Fruit fly (Drosophila melanogaster) whole organism, embryonic: Measurements from ENCODE around the gene eIF2alpha.

Source experiments
- Antp ChIP-seq: fragments of 200-800 bp; sonication (Bioruptor generic); optimal IDR thresholded peaks from 3 replicates; lab custom pipeline; 2016; ENCODE audit warnings: missing biosample characterization, missing genetic modification characterization
- B-H2 ChIP-seq: fragments of 200-800 bp; sonication (Bioruptor generic); optimal IDR thresholded peaks from 2 replicates; lab custom pipeline; 2018; ENCODE audit warnings: missing biosample characterization, mild to moderate bottlenecking, missing genetic modification characterization
- C15 ChIP-seq: fragments of 200-800 bp; sonication (Bioruptor generic); IDR thresholded peaks from 3 replicates; pipeline ENCODE4 v1.3.6; 2022; ENCODE audit warnings: missing biosample characterization, missing genetic modification characterization
- CG10543 ChIP-seq: fragments of 200-800 bp; sonication (Bioruptor generic); optimal IDR thresholded peaks from 3 replicates; lab custom pipeline; 2017; ENCODE audit warnings: missing biosample characterization, mild to moderate bottlenecking, missing genetic modification characterization, moderate library complexity
- CG10979 ChIP-seq: fragments of 200-800 bp; sonication (Bioruptor generic); optimal IDR thresholded peaks from 2 replicates; lab custom pipeline; 2018; ENCODE audit warnings: missing biosample characterization, mild to moderate bottlenecking, missing genetic modification characterization, moderate library complexity
- CG13894 ChIP-seq: fragments of 200-800 bp; sonication (Bioruptor generic); optimal IDR thresholded peaks from 3 replicates; lab custom pipeline; 2018; ENCODE audit warnings: missing biosample characterization, mild to moderate bottlenecking, missing genetic modification characterization, moderate library complexity
- CG14050 ChIP-seq: fragments of 200-800 bp; sonication (Bioruptor generic); IDR thresholded peaks from 3 replicates; pipeline ENCODE4 v1.3.6; 2022; ENCODE audit warnings: missing biosample characterization, missing genetic modification characterization
- CG14710 ChIP-seq: fragments of 200-800 bp; sonication (Bioruptor generic); optimal IDR thresholded peaks from 3 replicates; lab custom pipeline; 2019; ENCODE audit warnings: missing biosample characterization, mild to moderate bottlenecking, missing genetic modification characterization, moderate library complexity
- CG15696 ChIP-seq: fragments of 200-800 bp; sonication (Bioruptor generic); optimal IDR thresholded peaks from 2 replicates; lab custom pipeline; 2019; ENCODE audit warnings: missing biosample characterization, mild to moderate bottlenecking, missing genetic modification characterization, moderate library complexity
- CG1602 ChIP-seq: fragments of 200-800 bp; sonication (Bioruptor generic); optimal IDR thresholded peaks from 3 replicates; lab custom pipeline; 2016; ENCODE audit warnings: missing biosample characterization, missing genetic modification characterization
- CG16813 ChIP-seq: fragments of 200-800 bp; sonication (Bioruptor generic); IDR thresholded peaks from 3 replicates; pipeline ENCODE4 v1.3.6; 2022; ENCODE audit warnings: missing biosample characterization, missing genetic modification characterization; ENCODE audit not compliant: partially characterized antibody
- CG17385 ChIP-seq: fragments of 200-800 bp; sonication (Bioruptor generic); optimal IDR thresholded peaks from 3 replicates; lab custom pipeline; 2018; ENCODE audit warnings: missing biosample characterization, mild to moderate bottlenecking, missing genetic modification characterization
- CG2120 ChIP-seq: fragments of 200-800 bp; sonication (Bioruptor generic); optimal IDR thresholded peaks from 3 replicates; lab custom pipeline; 2016; ENCODE audit warnings: missing biosample characterization, missing genetic modification characterization
- CG3838 ChIP-seq: fragments of 200-800 bp; sonication (Bioruptor generic); optimal IDR thresholded peaks from 3 replicates; lab custom pipeline; 2016; ENCODE audit warnings: missing biosample characterization, missing genetic modification characterization
- CG4617 ChIP-seq: fragments of 200-800 bp; sonication (Bioruptor generic); optimal IDR thresholded peaks from 3 replicates; lab custom pipeline; 2016; ENCODE audit warnings: missing biosample characterization, missing genetic modification characterization, borderline replicate concordance
- CG6813 ChIP-seq: fragments of 200-800 bp; sonication (Bioruptor generic); optimal IDR thresholded peaks from 2 replicates; lab custom pipeline; 2017; ENCODE audit warnings: missing biosample characterization, missing genetic modification characterization, mild to moderate bottlenecking, moderate library complexity, missing genetic modification reagents
- CG8290 ChIP-seq, 3 experiments: fragments of 200-800 bp; sonication (Bioruptor generic); optimal IDR thresholded peaks; 2 replicates each; lab custom pipeline; 2016 to 2019; ENCODE audit warnings: missing biosample characterization in 3 of 3, missing genetic modification characterization in 3 of 3, mild to moderate bottlenecking in 2 of 3, moderate library complexity in 1 of 3
- CG8388 ChIP-seq: fragments of 200-800 bp; sonication (Bioruptor generic); optimal IDR thresholded peaks from 2 replicates; lab custom pipeline; 2019; ENCODE audit warnings: missing biosample characterization, mild to moderate bottlenecking, missing genetic modification characterization, moderate library complexity
- CG8478 ChIP-seq: fragments of >200 bp; optimal IDR thresholded peaks from 2 replicates; lab custom pipeline; 2018
- CG9797 ChIP-seq: fragments of 200-800 bp; sonication (Bioruptor generic); optimal IDR thresholded peaks from 3 replicates; lab custom pipeline; 2018; ENCODE audit warnings: missing biosample characterization, mild to moderate bottlenecking, missing genetic modification characterization
- CG9817 ChIP-seq: fragments of 200-800 bp; sonication (Bioruptor generic); optimal IDR thresholded peaks from 2 replicates; lab custom pipeline; 2018; ENCODE audit warnings: missing biosample characterization, mild to moderate bottlenecking, missing genetic modification characterization, moderate library complexity
- CkIIα-i1 ChIP-seq: fragments of 200-800 bp; sonication (Bioruptor generic); IDR thresholded peaks from 2 replicates; pipeline ENCODE4 v1.3.6; 2022; ENCODE audit warnings: missing biosample characterization, missing genetic modification characterization
- D ChIP-seq, 2 experiments: fragments of 200-800 bp in 1 of 2; fragments of >200 bp in 1 of 2; sonication (Bioruptor generic) in 1 of 2; optimal IDR thresholded peaks; 2 replicates in 1 of 2; 3 replicates in 1 of 2; lab custom pipeline; 2017; ENCODE audit warnings: mild to moderate bottlenecking in 1 of 2, missing biosample characterization in 1 of 2, missing genetic modification characterization in 1 of 2, missing genetic modification reagents in 1 of 2
- Dad ChIP-seq: fragments of 200-800 bp; sonication (Bioruptor generic); optimal IDR thresholded peaks from 3 replicates; lab custom pipeline; 2016; ENCODE audit warnings: missing biosample characterization, missing genetic modification characterization
- Deaf1 ChIP-seq: fragments of 200-800 bp; optimal IDR thresholded peaks from 3 replicates; lab custom pipeline; 2019; ENCODE audit warnings: missing biosample characterization, mild to moderate bottlenecking, missing genetic modification characterization, moderate library complexity
- Ets97D ChIP-seq: fragments of 200-800 bp; sonication (Bioruptor generic); optimal IDR thresholded peaks from 3 replicates; lab custom pipeline; 2016; ENCODE audit warnings: missing biosample characterization, missing genetic modification characterization
- H15 ChIP-seq: fragments of 200-800 bp; sonication (Bioruptor generic); IDR thresholded peaks from 3 replicates; pipeline ENCODE4 v1.3.6; 2022; ENCODE audit warnings: missing biosample characterization, missing genetic modification characterization
- HmgZ ChIP-seq: fragments of 200-800 bp; sonication (Bioruptor generic); optimal IDR thresholded peaks from 2 replicates; lab custom pipeline; 2018; ENCODE audit warnings: missing biosample characterization, mild to moderate bottlenecking, missing genetic modification characterization
- Lim3 ChIP-seq: fragments of 200-800 bp; sonication (Bioruptor generic); IDR thresholded peaks from 2 replicates; pipeline ENCODE4 v1.3.6; 2022; ENCODE audit warnings: missing biosample characterization, missing genetic modification characterization
- Med ChIP-seq: fragments of 200-800 bp; sonication (Bioruptor generic); peaks from one replicate; lab custom pipeline; 2016; ENCODE audit warnings: missing biosample characterization, missing genetic modification characterization, mild to moderate bottlenecking, inconsistent platforms, moderate library complexity
- Oli ChIP-seq: fragments of 200-800 bp; sonication (Bioruptor generic); optimal IDR thresholded peaks from 2 replicates; lab custom pipeline; 2018; ENCODE audit warnings: missing biosample characterization, mild to moderate bottlenecking, missing genetic modification characterization, moderate library complexity
- Rx ChIP-seq: fragments of 200-800 bp; sonication (Bioruptor generic); IDR thresholded peaks from 2 replicates; pipeline ENCODE4 v1.3.6; 2022; ENCODE audit warnings: missing biosample characterization, missing genetic modification characterization
- Scr ChIP-seq: fragments of 200-800 bp; sonication (Bioruptor generic); IDR thresholded peaks from 2 replicates; pipeline ENCODE4 v1.3.6; 2022; ENCODE audit warnings: missing biosample characterization, missing genetic modification characterization; ENCODE audit not compliant: partially characterized antibody
- TFAM ChIP-seq: fragments of 200-800 bp; sonication (Bioruptor generic); optimal IDR thresholded peaks from 2 replicates; lab custom pipeline; 2017; ENCODE audit warnings: missing biosample characterization, missing genetic modification characterization, inconsistent platforms
- ac ChIP-seq: fragments of 200-800 bp; sonication (Bioruptor generic); optimal IDR thresholded peaks from 3 replicates; lab custom pipeline; 2017; ENCODE audit warnings: missing biosample characterization, mild to moderate bottlenecking, missing genetic modification characterization
- btn ChIP-seq: fragments of 200-800 bp; sonication (Bioruptor generic); optimal IDR thresholded peaks from 2 replicates; lab custom pipeline; 2016; ENCODE audit warnings: missing biosample characterization, missing genetic modification characterization
- dimm ChIP-seq: fragments of 200-800 bp; sonication (Bioruptor generic); IDR thresholded peaks from 2 replicates; pipeline ENCODE4 v1.3.6; 2022; ENCODE audit warnings: missing biosample characterization, missing genetic modification characterization
- disco-r ChIP-seq: fragments of 200-800 bp; sonication (Bioruptor generic); optimal IDR thresholded peaks from 2 replicates; lab custom pipeline; 2016; ENCODE audit warnings: missing biosample characterization, missing genetic modification characterization
- dysf ChIP-seq: fragments of 200-800 bp; sonication (Bioruptor generic); IDR thresholded peaks from 3 replicates; pipeline ENCODE4 v1.3.6; 2022; ENCODE audit warnings: missing biosample characterization, missing genetic modification characterization
- fd96Cb ChIP-seq: fragments of 200-800 bp; sonication (Bioruptor generic); optimal IDR thresholded peaks from 2 replicates; lab custom pipeline; 2018; ENCODE audit warnings: missing biosample characterization, mild to moderate bottlenecking, missing genetic modification characterization, moderate library complexity
- hbn ChIP-seq: fragments of 200-800 bp; sonication (Bioruptor generic); IDR thresholded peaks from 2 replicates; pipeline ENCODE4 v1.3.6; 2022; ENCODE audit warnings: missing biosample characterization, missing genetic modification characterization; ENCODE audit not compliant: partially characterized antibody
- hkb ChIP-seq, 2 experiments: fragments of 200-800 bp in 1 of 2; fragments of >200 bp in 1 of 2; sonication (Bioruptor generic) in 1 of 2; IDR thresholded peaks in 1 of 2; optimal IDR thresholded peaks in 1 of 2; 2 replicates each; pipeline versions ENCODE4 v1.3.6 to Lab custom; 2017 to 2022; ENCODE audit warnings: missing biosample characterization in 1 of 2, missing genetic modification characterization in 1 of 2
- kay ChIP-seq: fragments of 200-800 bp; sonication (Bioruptor generic); optimal IDR thresholded peaks from 2 replicates; lab custom pipeline; 2016; ENCODE audit warnings: missing biosample characterization, missing genetic modification characterization
- org-1 ChIP-seq: fragments of 200-800 bp; sonication (Bioruptor generic); optimal IDR thresholded peaks from 2 replicates; lab custom pipeline; 2017; ENCODE audit warnings: missing biosample characterization, missing genetic modification characterization
- pb ChIP-seq: fragments of 200-800 bp; sonication (Bioruptor generic); optimal IDR thresholded peaks from 3 replicates; lab custom pipeline; 2016; ENCODE audit warnings: missing biosample characterization, missing genetic modification characterization
- schlank ChIP-seq: fragments of 200-800 bp; sonication (Bioruptor generic); optimal IDR thresholded peaks from 2 replicates; lab custom pipeline; 2018; ENCODE audit warnings: missing biosample characterization, mild to moderate bottlenecking, missing genetic modification characterization
- sr ChIP-seq: fragments of 200-800 bp; sonication (Bioruptor generic); IDR thresholded peaks from 3 replicates; pipeline ENCODE4 v1.3.6; 2022; ENCODE audit warnings: missing biosample characterization, missing genetic modification characterization
- sug ChIP-seq: fragments of 200-800 bp; optimal IDR thresholded peaks from 2 replicates; lab custom pipeline; 2019; ENCODE audit warnings: missing biosample characterization, mild to moderate bottlenecking, missing genetic modification characterization, moderate library complexity
- vnd ChIP-seq: fragments of 200-800 bp; sonication (Bioruptor generic); IDR thresholded peaks from 3 replicates; pipeline ENCODE4 v1.3.6; 2022; ENCODE audit warnings: missing biosample characterization, missing genetic modification characterization; ENCODE audit not compliant: partially characterized antibody
- wdn ChIP-seq: fragments of 200-800 bp; sonication (Bioruptor generic); IDR thresholded peaks from 2 replicates; pipeline ENCODE4 v1.3.6; 2022; ENCODE audit warnings: missing biosample characterization, missing genetic modification characterization
- zfh2 ChIP-seq: fragments of 200-800 bp; sonication (Bioruptor generic); optimal IDR thresholded peaks from 2 replicates; lab custom pipeline; 2016; ENCODE audit warnings: missing biosample characterization, missing genetic modification characterization

The eIF2alpha gene

DNA sequence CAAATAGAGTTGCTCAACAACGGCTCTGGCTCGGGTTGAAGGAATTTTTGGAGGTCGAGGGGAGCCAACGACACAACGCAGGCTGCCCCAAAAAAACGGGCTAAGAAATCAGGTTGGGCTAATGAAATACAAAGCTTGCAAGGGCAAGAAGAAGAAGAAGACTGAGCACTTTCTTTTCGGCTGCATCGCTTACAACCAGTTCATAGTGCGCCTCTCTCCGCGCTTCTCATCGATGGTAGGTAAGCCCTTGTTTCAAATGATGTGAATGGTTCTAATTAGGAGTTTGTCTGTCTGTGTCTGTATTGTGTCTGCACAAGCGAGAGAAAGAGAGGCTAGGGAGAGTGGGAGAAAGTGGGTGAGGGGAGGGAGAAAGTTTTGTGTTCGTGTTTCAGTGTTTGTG, 9.8 kb upstream of the eIF2alpha start (continued):
- TF ChIP-seq CkIIα-i1 (GFP tag; lab: Robert Waterston, UW), result no peak
- peak; percentile 1 for TF ChIP-seq CG14710 (tag; lab: Kevin White, UChicago)
- TF ChIP-seq Med (GFP tag; lab: Kevin White, UChicago), result no peak
- no peak for TF ChIP-seq CG10543
- TF ChIP-seq CG8478 (lab: Kevin White, UChicago), result no peak
- peak; percentile 94 for TF ChIP-seq CG8290 (GFP tag; optimal IDR thresholded peaks at IDR 0.05; lab: Kevin White, UChicago)
- TF ChIP-seq CG8290 (tag; optimal IDR thresholded peaks at IDR 0.05; lab: Kevin White, UChicago), result peak; percentile 41 to 56
- no peak for TF ChIP-seq pb (GFP tag; lab: Kevin White, UChicago)
- no peak for TF ChIP-seq wdn (GFP tag; lab: Robert Waterston, UW)
- TF ChIP-seq CG8388, result no peak
- no peak for TF ChIP-seq btn (GFP tag; lab: Kevin White, UChicago)
- no peak for TF ChIP-seq CG9817
- TF ChIP-seq CG15696, result no peak
- TF ChIP-seq HmgZ (tag; lab: Kevin White, UChicago), result no peak
- TF ChIP-seq Antp (GFP tag; lab: Kevin White, UChicago), result no peak
- TF ChIP-seq Scr (GFP tag; lab: Robert Waterston, UW), result no peak
- TF ChIP-seq zfh2 (GFP tag; lab: Kevin White, UChicago), result no peak
- peak; percentile 3 for TF ChIP-seq CG13894 (tag; lab: Kevin White, UChicago)
- no peak for TF ChIP-seq CG4617 (GFP tag; lab: Kevin White, UChicago)
- TF ChIP-seq Ets97D (GFP tag; lab: Kevin White, UChicago), result no peak
- TF ChIP-seq Dad (GFP tag; lab: Kevin White, UChicago), result no peak
- TF ChIP-seq vnd (GFP tag; lab: Robert Waterston, UW), result no peak
- no peak for TF ChIP-seq org-1
- no peak for TF ChIP-seq CG9797 (GFP tag; lab: Kevin White, UChicago)
- TF ChIP-seq D (optimal IDR thresholded peaks at IDR 0.05; lab: Kevin White, UChicago), result no peak
- no peak for TF ChIP-seq D (GFP tag; optimal IDR thresholded peaks at IDR 0.05; lab: Kevin White, UChicago)
- no peak for TF ChIP-seq sug (tag; lab: Kevin White, UChicago)
- TF ChIP-seq TFAM (GFP tag; lab: Kevin White, UChicago), result no peak
- no peak for TF ChIP-seq Rx (GFP tag; lab: Robert Waterston, UW)
- no peak for TF ChIP-seq H15 (GFP tag; lab: Robert Waterston, UW)
- no peak for TF ChIP-seq CG2120 (GFP tag; lab: Kevin White, UChicago)
- no peak for TF ChIP-seq C15
- TF ChIP-seq ac (GFP tag; lab: Kevin White, UChicago), result no peak
- no peak for TF ChIP-seq hbn (GFP tag; lab: Robert Waterston, UW)
- TF ChIP-seq CG3838, result no peak
- no peak for TF ChIP-seq CG1602 (GFP tag; lab: Kevin White, UChicago)
- no peak for TF ChIP-seq kay (GFP tag; lab: Kevin White, UChicago)
- TF ChIP-seq Deaf1 (tag; lab: Kevin White, UChicago), result no peak
- TF ChIP-seq CG10979 (tag; lab: Kevin White, UChicago), result peak; percentile 2
- no peak for TF ChIP-seq B-H2
- TF ChIP-seq schlank (tag; lab: Kevin White, UChicago), result no peak
- no peak for TF ChIP-seq Lim3 (GFP tag; lab: Robert Waterston, UW)
- peak; percentile 73 for TF ChIP-seq CG17385 (GFP tag; lab: Kevin White, UChicago)
- no peak for TF ChIP-seq CG14050 (GFP tag; lab: Robert Waterston, UW)
- no peak for TF ChIP-seq hkb (optimal IDR thresholded peaks at IDR 0.05; lab: Kevin White, UChicago)
- TF ChIP-seq hkb (GFP tag; IDR thresholded peaks at IDR 0.05; lab: Robert Waterston, UW), result no peak
- TF ChIP-seq CG6813 (GFP tag; lab: Kevin White, UChicago), result no peak
- no peak for TF ChIP-seq dysf
- no peak for TF ChIP-seq sr (GFP tag; lab: Robert Waterston, UW)
- no peak for TF ChIP-seq dimm (GFP tag; lab: Robert Waterston, UW)
- TF ChIP-seq CG16813 (GFP tag; lab: Robert Waterston, UW), result no peak
- no peak for TF ChIP-seq fd96Cb (tag; lab: Kevin White, UChicago)
- TF ChIP-seq disco-r (GFP tag; lab: Kevin White, UChicago), result no peak
- TF ChIP-seq Oli (tag; lab: Kevin White, UChicago), result no peak
